Fruit fly (Drosophila melanogaster) whole organism, embryonic: ENCODE measurements around the gene schlank.
A peak's percentile ranks its signal among the peaks of the same experiment; 100 is the strongest.

Experiments
- Adf1 ChIP-seq: fragments of 200-800 bp; sonication (Bioruptor generic); IDR thresholded peaks from 2 replicates; pipeline ENCODE4 v1.3.6; 2022; ENCODE audit warnings: missing biosample characterization, missing genetic modification characterization
- Awh ChIP-seq: fragments of 200-800 bp; sonication (Bioruptor generic); IDR thresholded peaks from 2 replicates; pipeline ENCODE4, ENCODE4 v1.3.6; 2022; ENCODE audit warnings: missing biosample characterization, missing genetic modification characterization
- Bdp1 ChIP-seq: fragments of 200-800 bp; sonication (Bioruptor generic); optimal IDR thresholded peaks from 3 replicates; lab custom pipeline; 2016; ENCODE audit warnings: missing biosample characterization, missing genetic modification characterization
- CG10979 ChIP-seq: fragments of 200-800 bp; sonication (Bioruptor generic); optimal IDR thresholded peaks from 2 replicates; lab custom pipeline; 2018; ENCODE audit warnings: missing biosample characterization, mild to moderate bottlenecking, missing genetic modification characterization, moderate library complexity
- CG11398 ChIP-seq: fragments of 200-800 bp; sonication (Bioruptor generic); optimal IDR thresholded peaks from 2 replicates; lab custom pipeline; 2016; ENCODE audit warnings: missing biosample characterization, missing genetic modification characterization
- CG12391 ChIP-seq: fragments of 200-800 bp; sonication (Bioruptor generic); optimal IDR thresholded peaks from 3 replicates; lab custom pipeline; 2018; ENCODE audit warnings: missing biosample characterization, mild to moderate bottlenecking, missing genetic modification characterization, moderate library complexity
- CG12769 ChIP-seq: fragments of 200-800 bp; sonication (Bioruptor generic); optimal IDR thresholded peaks from 2 replicates; lab custom pipeline; 2019; ENCODE audit warnings: missing biosample characterization, mild to moderate bottlenecking, missing genetic modification characterization, moderate library complexity
- CG13287 ChIP-seq: fragments of 200-800 bp; sonication (Bioruptor generic); IDR thresholded peaks from 2 replicates; pipeline ENCODE4 v1.3.6; 2022; ENCODE audit warnings: missing biosample characterization, missing genetic modification characterization; ENCODE audit not compliant: partially characterized antibody
- CG1529 ChIP-seq: fragments of 200-800 bp; sonication (Bioruptor generic); optimal IDR thresholded peaks from 3 replicates; lab custom pipeline; 2018; ENCODE audit warnings: missing biosample characterization, missing genetic modification characterization
- CG15479 ChIP-seq: fragments of 200-800 bp; sonication (Bioruptor generic); optimal IDR thresholded peaks from 3 replicates; lab custom pipeline; 2019; ENCODE audit warnings: missing biosample characterization, mild to moderate bottlenecking, missing genetic modification characterization, moderate library complexity
- CG16863 ChIP-seq: fragments of 200-800 bp; sonication (Bioruptor generic); optimal IDR thresholded peaks from 3 replicates; lab custom pipeline; 2016; ENCODE audit warnings: missing biosample characterization, missing genetic modification characterization
- CG17186 ChIP-seq: fragments of 200-800 bp; sonication (Bioruptor generic); optimal IDR thresholded peaks from 3 replicates; lab custom pipeline; 2017; ENCODE audit warnings: missing biosample characterization, missing genetic modification reagents, missing genetic modification characterization
- CG2202 ChIP-seq: fragments of 200-800 bp; sonication (Bioruptor generic); optimal IDR thresholded peaks from 2 replicates; lab custom pipeline; 2018; ENCODE audit warnings: missing biosample characterization, mild to moderate bottlenecking, missing genetic modification characterization
- CG34376 ChIP-seq: fragments of 200-800 bp; sonication (Bioruptor generic); optimal IDR thresholded peaks from 2 replicates; lab custom pipeline; 2018; ENCODE audit warnings: missing biosample characterization, mild to moderate bottlenecking, missing genetic modification characterization
- CG4404 ChIP-seq: fragments of 200-800 bp; sonication (Bioruptor generic); IDR thresholded peaks from 2 replicates; pipeline ENCODE4 v1.3.6; 2022; ENCODE audit warnings: missing biosample characterization, missing genetic modification characterization
- CG5953 ChIP-seq: fragments of 200-800 bp; sonication (Bioruptor generic); IDR thresholded peaks from 2 replicates; pipeline ENCODE4 v1.3.6; 2022; ENCODE audit warnings: missing biosample characterization, missing genetic modification characterization
- CG9727 ChIP-seq: fragments of 200-800 bp; sonication (Bioruptor generic); optimal IDR thresholded peaks from 3 replicates; lab custom pipeline; 2017; ENCODE audit warnings: missing biosample characterization, mild to moderate bottlenecking, missing genetic modification characterization
- E2f2 ChIP-seq: fragments of 200-800 bp; sonication (Bioruptor generic); IDR thresholded peaks from 2 replicates; pipeline ENCODE4 v1.3.6; 2022; ENCODE audit warnings: missing biosample characterization, missing genetic modification characterization
- HHEX ChIP-seq: fragments of 200-800 bp; sonication (Bioruptor generic); optimal IDR thresholded peaks from 3 replicates; lab custom pipeline; 2017; ENCODE audit warnings: missing biosample characterization, mild to moderate bottlenecking, missing genetic modification characterization, missing genetic modification reagents
- Hey ChIP-seq: fragments of 200-800 bp; sonication (Bioruptor generic); optimal IDR thresholded peaks from 3 replicates; lab custom pipeline; 2018; ENCODE audit warnings: missing biosample characterization, mild to moderate bottlenecking, missing genetic modification characterization
- Hr51 ChIP-seq, 2 experiments: fragments of 200-800 bp; sonication (Bioruptor generic); optimal IDR thresholded peaks; 2 replicates in 1 of 2; 3 replicates in 1 of 2; lab custom pipeline; 2016 to 2018; ENCODE audit warnings: missing biosample characterization in 2 of 2, missing genetic modification characterization in 2 of 2, mild to moderate bottlenecking in 1 of 2, moderate library complexity in 1 of 2
- Lim3 ChIP-seq: fragments of 200-800 bp; sonication (Bioruptor generic); IDR thresholded peaks from 2 replicates; pipeline ENCODE4 v1.3.6; 2022; ENCODE audit warnings: missing biosample characterization, missing genetic modification characterization
- Neu2 ChIP-seq: fragments of 200-800 bp; sonication (Bioruptor generic); optimal IDR thresholded peaks from 3 replicates; lab custom pipeline; 2016; ENCODE audit warnings: missing biosample characterization, missing genetic modification characterization, borderline replicate concordance
- Nf-YB ChIP-seq: fragments of 200-800 bp; sonication (Bioruptor generic); optimal IDR thresholded peaks from 3 replicates; lab custom pipeline; 2019; ENCODE audit warnings: missing biosample characterization, mild to moderate bottlenecking, missing genetic modification characterization, moderate library complexity
- Optix ChIP-seq: fragments of 200-800 bp; sonication (Bioruptor generic); IDR thresholded peaks from 3 replicates; pipeline ENCODE4 v1.3.6; 2022; ENCODE audit warnings: missing biosample characterization, missing genetic modification characterization
- PHDP ChIP-seq: fragments of 200-800 bp; sonication (Bioruptor generic); optimal IDR thresholded peaks from 3 replicates; lab custom pipeline; 2018; ENCODE audit warnings: missing biosample characterization, mild to moderate bottlenecking, missing genetic modification characterization, moderate library complexity
- Rx ChIP-seq: fragments of 200-800 bp; sonication (Bioruptor generic); IDR thresholded peaks from 2 replicates; pipeline ENCODE4 v1.3.6; 2022; ENCODE audit warnings: missing biosample characterization, missing genetic modification characterization
- Side ChIP-seq: fragments of 200-800 bp; sonication (Bioruptor generic); optimal IDR thresholded peaks from 2 replicates; lab custom pipeline; 2016; ENCODE audit warnings: missing biosample characterization, missing genetic modification characterization
- Sox100B ChIP-seq: fragments of 200-800 bp; sonication (Bioruptor generic); optimal IDR thresholded peaks from 3 replicates; lab custom pipeline; 2018; ENCODE audit warnings: missing biosample characterization, mild to moderate bottlenecking, missing genetic modification characterization
- Ssrp ChIP-seq: fragments of 200-800 bp; sonication (Bioruptor generic); optimal IDR thresholded peaks from 2 replicates; lab custom pipeline; 2018; ENCODE audit warnings: missing biosample characterization, mild to moderate bottlenecking, missing genetic modification characterization, moderate library complexity
- Stat92E ChIP-seq, 3 experiments: fragments of >200 bp in 2 of 3; fragments of 200-800 bp in 1 of 3; sonication (Bioruptor generic) in 1 of 3; optimal IDR thresholded peaks; 2 replicates each; lab custom pipeline; 2017 to 2019; ENCODE audit warnings: missing biosample characterization in 3 of 3, missing genetic modification characterization in 3 of 3, mild to moderate bottlenecking in 1 of 3, moderate library complexity in 1 of 3
- Xrp1 ChIP-seq: fragments of 200-800 bp; sonication (Bioruptor generic); IDR thresholded peaks from 2 replicates; pipeline ENCODE4 v1.3.6; 2022; ENCODE audit warnings: missing biosample characterization, missing genetic modification characterization
- bigmax ChIP-seq: fragments of 200-800 bp; sonication (Bioruptor generic); optimal IDR thresholded peaks from 2 replicates; lab custom pipeline; 2018; ENCODE audit warnings: missing biosample characterization, mild to moderate bottlenecking, missing genetic modification characterization
- caup ChIP-seq: fragments of 200-800 bp; sonication (Bioruptor generic); optimal IDR thresholded peaks from 3 replicates; lab custom pipeline; 2017; ENCODE audit warnings: missing biosample characterization, mild to moderate bottlenecking, missing genetic modification characterization, moderate library complexity; ENCODE audit not compliant: severe bottlenecking
- chinmo ChIP-seq: fragments of 200-800 bp; sonication (Bioruptor generic); IDR thresholded peaks from 4 replicates; pipeline ENCODE4 v1.3.6; 2022; ENCODE audit warnings: missing biosample characterization, missing genetic modification characterization; ENCODE audit not compliant: partially characterized antibody
- ewg ChIP-seq: fragments of 200-800 bp; sonication (Bioruptor generic); optimal IDR thresholded peaks from 3 replicates; lab custom pipeline; 2017; ENCODE audit warnings: mild to moderate bottlenecking, missing biosample characterization, missing genetic modification reagents, missing genetic modification characterization
- eyg ChIP-seq: fragments of 200-800 bp; sonication (Bioruptor generic); optimal IDR thresholded peaks from 3 replicates; lab custom pipeline; 2016; ENCODE audit warnings: missing biosample characterization, missing genetic modification characterization
- fu2 ChIP-seq: fragments of 200-800 bp; sonication (Bioruptor generic); optimal IDR thresholded peaks from 2 replicates; lab custom pipeline; 2016; ENCODE audit warnings: missing biosample characterization, missing genetic modification characterization
- lola ChIP-seq, 3 experiments: fragments of >200 bp in 2 of 3; fragments of 200-800 bp in 1 of 3; sonication (Bioruptor generic) in 1 of 3; optimal IDR thresholded peaks; 2 replicates each; lab custom pipeline; 2017 to 2019; ENCODE audit warnings: missing biosample characterization in 3 of 3, missing genetic modification characterization in 3 of 3, mild to moderate bottlenecking in 1 of 3, moderate library complexity in 1 of 3
- nmo ChIP-seq: fragments of 200-800 bp; sonication (Bioruptor generic); optimal IDR thresholded peaks from 2 replicates; lab custom pipeline; 2018; ENCODE audit warnings: missing biosample characterization, mild to moderate bottlenecking, missing genetic modification characterization, moderate library complexity
- otp ChIP-seq: fragments of 200-800 bp; sonication (Bioruptor generic); IDR thresholded peaks from 3 replicates; pipeline ENCODE4, ENCODE4 v1.3.6; 2022; ENCODE audit warnings: missing biosample characterization, missing genetic modification characterization
- pb ChIP-seq: fragments of 200-800 bp; sonication (Bioruptor generic); optimal IDR thresholded peaks from 3 replicates; lab custom pipeline; 2016; ENCODE audit warnings: missing biosample characterization, missing genetic modification characterization
- sd ChIP-seq: fragments of 200-800 bp; sonication (Bioruptor generic); optimal IDR thresholded peaks from 3 replicates; lab custom pipeline; 2018; ENCODE audit warnings: missing biosample characterization, mild to moderate bottlenecking, missing genetic modification characterization, moderate library complexity
- slou ChIP-seq: fragments of 200-800 bp; sonication (Bioruptor generic); optimal IDR thresholded peaks from 3 replicates; lab custom pipeline; 2016; ENCODE audit warnings: missing biosample characterization, missing genetic modification characterization
- tna ChIP-seq: fragments of 200-800 bp; sonication (Bioruptor generic); IDR thresholded peaks from 2 replicates; pipeline ENCODE4 v1.3.6; 2022; ENCODE audit warnings: missing biosample characterization, missing genetic modification characterization; ENCODE audit not compliant: partially characterized antibody
- ttk ChIP-seq: fragments of 200-800 bp; sonication (Bioruptor generic); IDR thresholded peaks from 2 replicates; pipeline ENCODE4 v2.1.2; 2022; ENCODE audit warnings: missing biosample characterization, missing genetic modification characterization
- vvl ChIP-seq: fragments of 200-800 bp; sonication (Bioruptor generic); IDR thresholded peaks from 2 replicates; pipeline ENCODE4 v1.3.6; 2022; ENCODE audit warnings: missing biosample characterization, missing genetic modification characterization
- wor ChIP-seq: fragments of 200-800 bp; sonication (Bioruptor generic); IDR thresholded peaks from 2 replicates; pipeline ENCODE4 v1.3.6; 2022; ENCODE audit warnings: missing biosample characterization, missing genetic modification characterization
- yki ChIP-seq: fragments of >200 bp; optimal IDR thresholded peaks from 3 replicates; lab custom pipeline; 2018
- zen ChIP-seq: fragments of 200-800 bp; sonication (Bioruptor generic); optimal IDR thresholded peaks from 3 replicates; lab custom pipeline; 2018; ENCODE audit warnings: missing biosample characterization, mild to moderate bottlenecking, missing genetic modification characterization, moderate library complexity

The schlank gene

DNA sequence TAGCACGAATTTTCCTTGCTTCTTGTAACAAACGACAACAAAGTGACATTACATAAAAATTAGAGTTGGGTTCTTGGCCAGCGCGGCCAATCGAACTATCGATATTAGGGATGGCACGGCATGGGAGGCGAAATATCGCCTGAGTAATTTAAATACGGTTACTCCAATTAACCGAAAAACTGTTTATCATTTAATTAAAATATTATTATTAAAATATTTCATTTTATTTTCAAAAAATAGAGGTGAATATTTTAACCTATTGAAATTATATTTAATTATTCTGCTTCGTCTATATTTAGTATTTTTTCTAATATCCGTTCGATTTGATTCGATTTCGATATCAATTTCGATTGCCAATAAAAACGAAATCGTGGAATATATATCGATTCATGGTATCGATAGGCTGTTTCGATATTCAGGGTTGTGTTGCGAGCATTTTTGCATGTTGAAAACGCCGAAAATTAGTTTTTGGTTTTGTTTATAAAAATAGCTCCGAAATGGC is 11.6 kb downstream of the schlank start, which contains the start of the genes Rbcn-3A and Spx (continued):
- TF ChIP-seq CG11398 (GFP tag; lab: Kevin White, UChicago): no peak
- no peak for TF ChIP-seq CG17186
- TF ChIP-seq Hr51 (GFP tag; optimal IDR thresholded peaks at IDR 0.05; lab: Kevin White, UChicago): peak in 1 of 2 experiments; percentile 35
- TF ChIP-seq Neu2 (GFP tag; lab: Kevin White, UChicago): no peak
- TF ChIP-seq CG12769 (tag; lab: Kevin White, UChicago): no peak
- TF ChIP-seq otp (GFP tag; lab: Robert Waterston, UW): no peak
- TF ChIP-seq pb (GFP tag; lab: Kevin White, UChicago): no peak
- no peak for TF ChIP-seq Lim3 (GFP tag; lab: Robert Waterston, UW)
- peak; percentile 2 for TF ChIP-seq CG10979 (tag; lab: Kevin White, UChicago)
- TF ChIP-seq HHEX (GFP tag; lab: Kevin White, UChicago): no peak
- peak; percentile 87 for TF ChIP-seq CG13287
- no peak for TF ChIP-seq CG4404 (GFP tag; lab: Robert Waterston, UW)
- TF ChIP-seq ttk (GFP tag; lab: Robert Waterston, UW): no peak
- no peak for TF ChIP-seq CG2202 (tag; lab: Kevin White, UChicago)
- TF ChIP-seq Side (GFP tag; lab: Kevin White, UChicago): no peak
- TF ChIP-seq Optix (GFP tag; lab: Robert Waterston, UW): no peak
- TF ChIP-seq CG34376 (GFP tag; lab: Kevin White, UChicago): no peak
- TF ChIP-seq Bdp1 (GFP tag; lab: Kevin White, UChicago): no peak
- TF ChIP-seq CG12391 (tag; lab: Kevin White, UChicago): peak; percentile 68
- TF ChIP-seq Ssrp (tag; lab: Kevin White, UChicago): no peak
- peak; percentile 5; the same call in 1 of the 2 replicates for TF ChIP-seq Xrp1 (GFP tag; lab: Robert Waterston, UW)
- TF ChIP-seq nmo: peak; percentile 68
- TF ChIP-seq Adf1 (GFP tag; lab: Robert Waterston, UW): no peak
- 0 out of 4 replicates have a peak, but pooled peaks have one; percentile 80 for TF ChIP-seq chinmo (GFP tag; lab: Robert Waterston, UW)
- no peak for TF ChIP-seq zen (tag; lab: Kevin White, UChicago)
- TF ChIP-seq Rx (GFP tag; lab: Robert Waterston, UW): no peak
- no peak for TF ChIP-seq Nf-YB (GFP tag; lab: Kevin White, UChicago)
- TF ChIP-seq sd (tag; lab: Kevin White, UChicago): no peak
- no peak; the same call in 1 of the 2 replicates for TF ChIP-seq vvl (GFP tag; lab: Robert Waterston, UW)
- TF ChIP-seq bigmax: no peak
- no peak for TF ChIP-seq CG15479 (GFP tag; lab: Kevin White, UChicago)
- TF ChIP-seq caup (GFP tag; lab: Kevin White, UChicago): no peak
- TF ChIP-seq E2f2 (GFP tag; lab: Robert Waterston, UW): peak; percentile 34; the same call in 1 of the 2 replicates
- TF ChIP-seq CG1529 (GFP tag; lab: Kevin White, UChicago): no peak
- peak in 1 of 3 experiments; percentile 45 for TF ChIP-seq Stat92E (GFP tag; optimal IDR thresholded peaks at IDR 0.05; lab: Kevin White, UChicago)
- no peak for TF ChIP-seq yki (lab: Kevin White, UChicago)
- TF ChIP-seq CG5953 (GFP tag; lab: Robert Waterston, UW): no peak
- peak; percentile 5 for TF ChIP-seq Sox100B (GFP tag; lab: Kevin White, UChicago)
- TF ChIP-seq CG16863 (GFP tag; lab: Kevin White, UChicago): no peak
- peak in 1 of 3 experiments; percentile 32 for TF ChIP-seq lola (GFP tag; optimal IDR thresholded peaks at IDR 0.05; lab: Kevin White, UChicago)
- TF ChIP-seq fu2 (GFP tag; lab: Kevin White, UChicago): no peak
- TF ChIP-seq PHDP (tag; lab: Kevin White, UChicago): peak; percentile 45
- TF ChIP-seq Awh: no peak
- peak; percentile 70 for TF ChIP-seq tna (GFP tag; lab: Robert Waterston, UW)
- no peak for TF ChIP-seq Hey (tag; lab: Kevin White, UChicago)
- TF ChIP-seq CG9727 (GFP tag; lab: Kevin White, UChicago): peak; percentile 32
- TF ChIP-seq eyg: no peak
- TF ChIP-seq wor (GFP tag; lab: Robert Waterston, UW): no peak
- peak; percentile 21 for TF ChIP-seq slou
- no peak for TF ChIP-seq ewg (GFP tag; lab: Kevin White, UChicago)
